Fruit fly (Drosophila melanogaster) whole organism, prepupa: ENCODE measurements around the gene CG2540.
A peak's percentile ranks its signal among the peaks of the same experiment; 100 is the strongest.

Experiments
- Blimp-1 ChIP-seq: fragments of 200-800 bp; sonication (Bioruptor generic); optimal IDR thresholded peaks from 3 replicates; lab custom pipeline; 2017; ENCODE audit warnings: missing biosample characterization, missing genetic modification characterization, mild to moderate bottlenecking, moderate library complexity, missing genetic modification reagents
- CG11294 ChIP-seq: fragments of 200-800 bp; sonication (Bioruptor generic); IDR thresholded peaks from 2 replicates; pipeline ENCODE4 v1.3.6; 2022; ENCODE audit warnings: missing biosample characterization, missing genetic modification characterization
- CG11762 ChIP-seq: fragments of 200-800 bp; sonication (Bioruptor generic); optimal IDR thresholded peaks from 3 replicates; lab custom pipeline; 2016; ENCODE audit warnings: missing biosample characterization, missing genetic modification characterization; ENCODE audit not compliant: insufficient read depth
- CG15336 ChIP-seq: fragments of 200-800 bp; sonication (Bioruptor generic); IDR thresholded peaks from 2 replicates; pipeline ENCODE4 v1.3.6; 2022; ENCODE audit warnings: missing biosample characterization, missing genetic modification characterization
- CG16779 ChIP-seq: fragments of 200-800 bp; sonication (Bioruptor generic); optimal IDR thresholded peaks from 3 replicates; lab custom pipeline; 2017; ENCODE audit warnings: missing biosample characterization, mild to moderate bottlenecking, missing genetic modification characterization
- CG31627 ChIP-seq: fragments of 200-800 bp; sonication (Bioruptor generic); optimal IDR thresholded peaks from 3 replicates; lab custom pipeline; 2016; ENCODE audit warnings: missing biosample characterization, missing genetic modification characterization
- CG34406 ChIP-seq: fragments of 200-800 bp; sonication (Bioruptor generic); optimal IDR thresholded peaks from 3 replicates; lab custom pipeline; 2016; ENCODE audit warnings: missing biosample characterization, missing genetic modification characterization
- CG4318 ChIP-seq: fragments of 200-800 bp; sonication (Bioruptor generic); optimal IDR thresholded peaks from 3 replicates; lab custom pipeline; 2017; ENCODE audit warnings: missing biosample characterization, mild to moderate bottlenecking, missing genetic modification characterization
- CG6163 ChIP-seq: fragments of 200-800 bp; sonication (Bioruptor generic); IDR thresholded peaks from 3 replicates; pipeline ENCODE4 v1.3.6; 2022; ENCODE audit warnings: missing biosample characterization, missing genetic modification characterization
- CG6276 ChIP-seq: fragments of 200-800 bp; sonication (Bioruptor generic); optimal IDR thresholded peaks from 2 replicates; lab custom pipeline; 2017; ENCODE audit warnings: missing biosample characterization, mild to moderate bottlenecking, missing genetic modification characterization
- CG6792 ChIP-seq: fragments of 200-800 bp; sonication (Bioruptor generic); optimal IDR thresholded peaks from 3 replicates; lab custom pipeline; 2016; ENCODE audit warnings: missing biosample characterization, missing genetic modification characterization
- CG6808 ChIP-seq: fragments of 200-800 bp; sonication (Bioruptor generic); optimal IDR thresholded peaks from 3 replicates; lab custom pipeline; 2017; ENCODE audit warnings: missing biosample characterization, missing genetic modification characterization, mild to moderate bottlenecking, moderate library complexity, missing genetic modification reagents
- CG6854 ChIP-seq: fragments of 200-800 bp; sonication (Bioruptor generic); optimal IDR thresholded peaks from 2 replicates; lab custom pipeline; 2017; ENCODE audit warnings: missing biosample characterization, mild to moderate bottlenecking, missing genetic modification characterization
- CG7368 ChIP-seq: fragments of 200-800 bp; sonication (Bioruptor generic); optimal IDR thresholded peaks from 3 replicates; lab custom pipeline; 2016; ENCODE audit warnings: missing biosample characterization, missing genetic modification characterization
- CG8119 ChIP-seq: fragments of 200-800 bp; sonication (Bioruptor generic); IDR thresholded peaks from 3 replicates; pipeline ENCODE4 v1.3.6; 2022; ENCODE audit warnings: missing biosample characterization, missing genetic modification characterization
- CG9139 ChIP-seq: fragments of 200-800 bp; sonication (Bioruptor generic); optimal IDR thresholded peaks from 3 replicates; lab custom pipeline; 2017; ENCODE audit warnings: missing biosample characterization, mild to moderate bottlenecking, missing genetic modification characterization
- Eip75B ChIP-seq: fragments of 200-800 bp; sonication (Bioruptor generic); optimal IDR thresholded peaks from 3 replicates; lab custom pipeline; 2016; ENCODE audit warnings: missing biosample characterization, missing genetic modification characterization
- Eip78C ChIP-seq: fragments of 200-800 bp; sonication (Bioruptor generic); peaks from one replicate; lab custom pipeline; 2016; ENCODE audit warnings: missing biosample characterization, missing genetic modification characterization
- Ets21C ChIP-seq: fragments of 200-800 bp; sonication (Bioruptor generic); optimal IDR thresholded peaks from 3 replicates; lab custom pipeline; 2016; ENCODE audit warnings: missing biosample characterization, missing genetic modification characterization
- Gug ChIP-seq: fragments of 200-800 bp; sonication (Bioruptor generic); IDR thresholded peaks from 2 replicates; pipeline ENCODE4 v1.3.6; 2022; ENCODE audit warnings: missing biosample characterization, missing genetic modification characterization
- Hr38 ChIP-seq: sonication (Bioruptor generic); optimal IDR thresholded peaks from 2 replicates; lab custom pipeline; 2016; ENCODE audit warnings: missing biosample characterization, missing genetic modification characterization
- Hr39 ChIP-seq: fragments of 200-800 bp; sonication (Bioruptor generic); optimal IDR thresholded peaks from 2 replicates; lab custom pipeline; 2016; ENCODE audit warnings: missing biosample characterization, missing genetic modification characterization
- Hr4 ChIP-seq: fragments of 200-800 bp; sonication (Bioruptor generic); optimal IDR thresholded peaks from 3 replicates; lab custom pipeline; 2016; ENCODE audit warnings: missing biosample characterization, missing genetic modification characterization
- Lpt ChIP-seq: fragments of 200-800 bp; sonication (Bioruptor generic); optimal IDR thresholded peaks from 3 replicates; lab custom pipeline; 2016; ENCODE audit warnings: missing biosample characterization, missing genetic modification characterization
- Met ChIP-seq: fragments of 200-800 bp; sonication (Bioruptor generic); optimal IDR thresholded peaks from 3 replicates; lab custom pipeline; 2016; ENCODE audit warnings: missing biosample characterization, missing genetic modification characterization
- OdsH ChIP-seq: fragments of 200-800 bp; sonication (Bioruptor generic); optimal IDR thresholded peaks from 3 replicates; lab custom pipeline; 2016; ENCODE audit warnings: missing biosample characterization, missing genetic modification characterization
- Smox ChIP-seq: fragments of 200-800 bp; sonication (Bioruptor generic); optimal IDR thresholded peaks from 3 replicates; lab custom pipeline; 2016; ENCODE audit warnings: missing biosample characterization, missing genetic modification characterization
- Sox102F ChIP-seq: fragments of 200-800 bp; sonication (Bioruptor generic); optimal IDR thresholded peaks from 2 replicates; lab custom pipeline; 2016; ENCODE audit warnings: missing biosample characterization, mild to moderate bottlenecking, missing genetic modification characterization
- Sox15 ChIP-seq: fragments of 200-800 bp; sonication (Bioruptor generic); optimal IDR thresholded peaks from 3 replicates; lab custom pipeline; 2016; ENCODE audit warnings: missing biosample characterization, missing genetic modification characterization
- achi ChIP-seq: fragments of 200-800 bp; sonication (Bioruptor generic); optimal IDR thresholded peaks from 3 replicates; lab custom pipeline; 2016; ENCODE audit warnings: missing biosample characterization, missing genetic modification characterization
- acj6 ChIP-seq: fragments of 200-800 bp; sonication (Bioruptor generic); optimal IDR thresholded peaks from 3 replicates; lab custom pipeline; 2016; ENCODE audit warnings: missing biosample characterization, missing genetic modification characterization
- cyc ChIP-seq: fragments of 200-800 bp; sonication (Bioruptor generic); optimal IDR thresholded peaks from 3 replicates; lab custom pipeline; 2016; ENCODE audit warnings: missing biosample characterization, missing genetic modification characterization
- dac ChIP-seq: fragments of 200-800 bp; sonication (Bioruptor generic); optimal IDR thresholded peaks from 2 replicates; lab custom pipeline; 2017; ENCODE audit warnings: missing biosample characterization, mild to moderate bottlenecking, missing genetic modification characterization
- dsx ChIP-seq: fragments of 200-800 bp; optimal IDR thresholded peaks from 3 replicates; lab custom pipeline; 2019; ENCODE audit warnings: missing biosample characterization, mild to moderate bottlenecking, missing genetic modification characterization, moderate library complexity; ENCODE audit not compliant: poor library complexity, severe bottlenecking
- eg ChIP-seq: fragments of 200-800 bp; sonication (Bioruptor generic); IDR thresholded peaks from 3 replicates; pipeline ENCODE4 v1.3.6; 2022; ENCODE audit warnings: missing biosample characterization, missing genetic modification characterization
- esn ChIP-seq: fragments of 200-800 bp; sonication (Bioruptor generic); optimal IDR thresholded peaks from 2 replicates; lab custom pipeline; 2016; ENCODE audit warnings: missing biosample characterization, mild to moderate bottlenecking, missing genetic modification characterization, moderate library complexity
- fd59A ChIP-seq: fragments of 200-800 bp; sonication (Bioruptor generic); optimal IDR thresholded peaks from 2 replicates; lab custom pipeline; 2017; ENCODE audit warnings: missing biosample characterization, mild to moderate bottlenecking, missing genetic modification characterization, missing genetic modification reagents
- fkh ChIP-seq: fragments of 200-800 bp; sonication (Bioruptor generic); optimal IDR thresholded peaks from 3 replicates; lab custom pipeline; 2017; ENCODE audit warnings: missing biosample characterization, mild to moderate bottlenecking, missing genetic modification characterization, moderate library complexity
- lz ChIP-seq: fragments of 200-800 bp; sonication (Bioruptor generic); optimal IDR thresholded peaks from 3 replicates; lab custom pipeline; 2016; ENCODE audit warnings: missing biosample characterization, missing genetic modification characterization
- net ChIP-seq: fragments of 200-800 bp; sonication (Bioruptor generic); optimal IDR thresholded peaks from 3 replicates; lab custom pipeline; 2016; ENCODE audit warnings: missing biosample characterization, missing genetic modification characterization
- pdm3 ChIP-seq: fragments of 200-800 bp; sonication (Bioruptor generic); optimal IDR thresholded peaks from 3 replicates; lab custom pipeline; 2016; ENCODE audit warnings: missing biosample characterization, missing genetic modification characterization
- salr ChIP-seq, 2 experiments: fragments of 200-800 bp; sonication (Bioruptor generic); optimal IDR thresholded peaks; 3 replicates each; lab custom pipeline; 2016 to 2018; ENCODE audit warnings: missing biosample characterization in 2 of 2, missing genetic modification characterization in 2 of 2, mild to moderate bottlenecking in 1 of 2
- spab ChIP-seq: fragments of 200-800 bp; sonication (Bioruptor generic); optimal IDR thresholded peaks from 2 replicates; lab custom pipeline; 2017; ENCODE audit warnings: missing biosample characterization, mild to moderate bottlenecking, missing genetic modification characterization, missing genetic modification reagents
- ss ChIP-seq, 2 experiments: fragments of 200-800 bp; sonication (Bioruptor generic); optimal IDR thresholded peaks; 2 replicates in 1 of 2; 3 replicates in 1 of 2; lab custom pipeline; 2017 to 2018; ENCODE audit warnings: mild to moderate bottlenecking in 2 of 2, missing biosample characterization in 2 of 2, missing genetic modification characterization in 2 of 2, moderate library complexity in 1 of 2
- svp ChIP-seq: fragments of 200-800 bp; sonication (Bioruptor generic); peaks from one replicate; lab custom pipeline; 2016; ENCODE audit warnings: missing biosample characterization, missing genetic modification characterization
- topi ChIP-seq: fragments of 200-800 bp; sonication (Bioruptor generic); optimal IDR thresholded peaks from 3 replicates; lab custom pipeline; 2016; ENCODE audit warnings: missing biosample characterization, missing genetic modification characterization
- vri ChIP-seq: fragments of 200-800 bp; sonication (Bioruptor generic); optimal IDR thresholded peaks from 3 replicates; lab custom pipeline; 2016; ENCODE audit warnings: missing biosample characterization, mild to moderate bottlenecking, missing genetic modification characterization

The CG2540 gene

dm6 chrX:12660030-12660630, 30.5 kb downstream of the CG2540 start (continued):
- TF ChIP-seq OdsH (GFP tag; lab: Kevin White, UChicago) (no peak), CG34406 (GFP tag; lab: Kevin White, UChicago) (peak; percentile 14), CG9139 (GFP tag; lab: Kevin White, UChicago) (peak; percentile 33), CG6163 (GFP tag; lab: Robert Waterston, UW) (0 out of 3 replicates have a peak, but pooled peaks have one; percentile 33), Hr38 (GFP tag; lab: Kevin White, UChicago) (no peak), CG11294 (GFP tag; lab: Robert Waterston, UW) (no peak; the same call in 1 of the 2 replicates), CG8119 (GFP tag; lab: Robert Waterston, UW) (0 out of 3 replicates have a peak, but pooled peaks have one; percentile 15), CG7368 (GFP tag; lab: Kevin White, UChicago) (no peak), CG4318 (no peak), CG15336 (GFP tag; lab: Robert Waterston, UW) (no peak), achi (GFP tag; lab: Kevin White, UChicago) (no peak), dac (GFP tag; lab: Kevin White, UChicago) (no peak), Hr4 (GFP tag; lab: Kevin White, UChicago) (no peak), net (GFP tag; lab: Kevin White, UChicago) (no peak), pdm3 (GFP tag; lab: Kevin White, UChicago) (no peak), CG6276 (no peak), Eip75B (GFP tag; lab: Kevin White, UChicago) (no peak), Lpt (GFP tag; lab: Kevin White, UChicago) (no peak), CG6808 (peak; percentile 53), salr (GFP tag; optimal IDR thresholded peaks at IDR 0.05; lab: Kevin White, UChicago) (no peak), CG6792 (GFP tag; lab: Kevin White, UChicago) (peak; percentile 29), Gug (GFP tag; lab: Robert Waterston, UW) (no peak), svp (GFP tag; lab: Kevin White, UChicago) (peak; percentile 79), dsx (GFP tag; lab: Kevin White, UChicago) (peak; percentile 52), Smox (GFP tag; lab: Kevin White, UChicago) (no peak), acj6 (GFP tag; lab: Kevin White, UChicago) (no peak), spab (peak; percentile 13), ss (GFP tag; optimal IDR thresholded peaks at IDR 0.05; lab: Kevin White, UChicago) (peak; percentile 71 to 74), Met (GFP tag; lab: Kevin White, UChicago) (peak; percentile 20), CG11762 (GFP tag; lab: Kevin White, UChicago) (no peak)

- TF ChIP-seq net (GFP tag; lab: Kevin White, UChicago) (no peak), Eip75B (GFP tag; lab: Kevin White, UChicago) (no peak), CG31627 (GFP tag; lab: Kevin White, UChicago) (peak; percentile 16), CG6854 (peak; percentile 6), CG15336 (GFP tag; lab: Robert Waterston, UW) (0 out of 2 replicates have a peak, but pooled peaks have one; percentile 25), Eip78C (GFP tag; lab: Kevin White, UChicago) (peak; percentile 18), CG11294 (GFP tag; lab: Robert Waterston, UW) (no peak), CG7368 (GFP tag; lab: Kevin White, UChicago) (no peak), Blimp-1 (GFP tag; lab: Kevin White, UChicago) (peak; percentile 51), topi (GFP tag; lab: Kevin White, UChicago) (peak; percentile 30), vri (GFP tag; lab: Kevin White, UChicago) (peak; percentile 70), dsx (GFP tag; lab: Kevin White, UChicago) (peak; percentile 34), eg (no peak), Sox15 (no peak), CG16779 (tag; lab: Kevin White, UChicago) (no peak), svp (GFP tag; lab: Kevin White, UChicago) (no peak), Ets21C (GFP tag; lab: Kevin White, UChicago) (no peak), fd59A (GFP tag; lab: Kevin White, UChicago) (no peak), achi (GFP tag; lab: Kevin White, UChicago) (no peak), Hr39 (GFP tag; lab: Kevin White, UChicago) (peak; percentile 32), spab (no peak), lz (GFP tag; lab: Kevin White, UChicago) (peak; percentile 6), cyc (GFP tag; lab: Kevin White, UChicago) (peak; percentile 36), CG9139 (GFP tag; lab: Kevin White, UChicago) (no peak), fkh (peak; percentile 72), Smox (GFP tag; lab: Kevin White, UChicago) (peak; percentile 16), esn (GFP tag; lab: Kevin White, UChicago) (peak; percentile 50), Sox102F (peak; percentile 36), CG6792 (GFP tag; lab: Kevin White, UChicago) (peak; percentile 10), ss (GFP tag; optimal IDR thresholded peaks at IDR 0.05; lab: Kevin White, UChicago) (peak; percentile 36 to 59)
Observed at dm6 chrX:12661435-12661949, 31.8 kb downstream of the CG2540 start.
